Worm (Caenorhabditis elegans) whole organism, mixed stage, embryonic: Measurements from ENCODE around the gene C45B11.9.

Experiments used
- blmp-1 ChIP-seq: fragments of 150-350 bp; optimal IDR thresholded peaks from 2 replicates; lab custom pipeline; 2014; ENCODE audit warnings: missing biosample characterization, missing genetic modification characterization
- nhr-12 ChIP-seq: fragments of 150-350 bp; optimal IDR thresholded peaks from 2 replicates; lab custom pipeline; 2014; ENCODE audit warnings: missing biosample characterization, missing genetic modification characterization
- nhr-237 ChIP-seq: fragments of 150-350 bp; optimal IDR thresholded peaks from 2 replicates; lab custom pipeline; 2014; ENCODE audit warnings: missing biosample characterization, missing genetic modification characterization
- nhr-76 ChIP-seq: sonication (generic microtip); optimal IDR thresholded peaks from 2 replicates; lab custom pipeline; 2017; ENCODE audit warnings: missing biosample characterization, missing genetic modification characterization

DNA sequence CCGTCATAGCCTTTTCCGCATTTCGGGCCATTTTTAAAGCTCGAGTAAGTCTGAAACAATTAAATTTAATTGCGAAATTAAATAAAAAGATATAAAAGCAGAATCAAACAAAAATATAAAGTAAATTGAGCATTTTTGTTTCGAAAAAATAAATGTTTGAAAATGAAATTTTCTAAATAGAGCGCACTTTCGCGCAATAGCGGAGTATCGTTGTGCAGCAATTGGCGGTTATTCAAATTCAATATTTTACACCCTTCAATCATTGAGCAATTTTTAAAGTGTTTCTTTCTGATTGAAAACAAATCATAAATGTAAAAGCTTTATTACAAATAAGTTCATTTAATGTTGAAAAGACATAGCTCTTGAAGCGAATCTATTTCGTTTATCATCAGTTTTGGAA is 39.5 kb upstream of the C45B11.9 start, which contains the start of gene isy-1:
- TF ChIP-seq nhr-76 (no peak), blmp-1 (tag; lab: Kevin White, UChicago) (no peak), nhr-12 (tag; lab: Kevin White, UChicago) (no peak), nhr-237 (tag; lab: Kevin White, UChicago) (peak; percentile 44)
